Fruit fly (Drosophila melanogaster): ENCODE results near the gene Graf.

Graf gene

dm6 chrX:15788235-15789187 is 28.0 kb upstream of the Graf start, which contains the start of gene Rhp (continued):
- TF ChIP-seq CG4707 (GFP tag; optimal IDR thresholded peaks at IDR 0.05) (peak; percentile 62), fd3F (GFP tag; optimal IDR thresholded peaks at IDR 0.05) (peak; percentile 58), HLH4C (GFP tag; IDR thresholded peaks at IDR 0.05; ENCODE audit: partially characterized antibody) (peak; percentile 23; the same call in 1 of the 3 replicates), ems (GFP tag; optimal IDR thresholded peaks at IDR 0.05) (no peak), Spps (tag; optimal IDR thresholded peaks at IDR 0.05) (no peak), CG10321 (GFP tag; IDR thresholded peaks at IDR 0.05) (no peak), Dek (tag; optimal IDR thresholded peaks at IDR 0.05) (no peak), CG17568 (GFP tag; optimal IDR thresholded peaks at IDR 0.05) (no peak), Nf-YB (GFP tag; optimal IDR thresholded peaks at IDR 0.05) (no peak), sens (GFP tag) (peak; percentile 90), dysf (GFP tag; IDR thresholded peaks at IDR 0.05) (no peak), NC2β (GFP tag; optimal IDR thresholded peaks at IDR 0.05) (no peak), CG7839 (tag; optimal IDR thresholded peaks at IDR 0.05) (no peak), Max (GFP tag; optimal IDR thresholded peaks at IDR 0.05) (peak; percentile 18), Atf-2 (GFP tag; optimal IDR thresholded peaks at IDR 0.05) (no peak), CG4360 (GFP tag; IDR thresholded peaks at IDR 0.05) (no peak), CG5245 (GFP tag; optimal IDR thresholded peaks at IDR 0.05) (no peak), Neu2 (GFP tag; optimal IDR thresholded peaks at IDR 0.05; ENCODE audit: borderline replicate concordance) (no peak), Bdp1 (GFP tag; optimal IDR thresholded peaks at IDR 0.05) (no peak), cg (GFP tag; optimal IDR thresholded peaks at IDR 0.05) (no peak), kay (GFP tag; optimal IDR thresholded peaks at IDR 0.05) (no peak), tna (GFP tag; IDR thresholded peaks at IDR 0.05; ENCODE audit: partially characterized antibody) (no peak), CG4424 (GFP tag; optimal IDR thresholded peaks at IDR 0.05) (peak; percentile 5), CG2202 (tag; optimal IDR thresholded peaks at IDR 0.05) (peak; percentile 39), Gsc (GFP tag; IDR thresholded peaks at IDR 0.05) (no peak), Hr78 (GFP tag; optimal IDR thresholded peaks at IDR 0.05) (no peak), lmd (GFP tag; IDR thresholded peaks at IDR 0.05) (no peak), gsb-n (tag; optimal IDR thresholded peaks at IDR 0.05) (peak; percentile 46), lov (optimal IDR thresholded peaks at IDR 0.05) (no peak), lov (GFP tag; IDR thresholded peaks at IDR 0.05) (no peak), Side (GFP tag; optimal IDR thresholded peaks at IDR 0.05) (no peak), Ssrp (tag; optimal IDR thresholded peaks at IDR 0.05) (no peak), CG3847 (GFP tag; IDR thresholded peaks at IDR 0.05) (no peak), mld (GFP tag; IDR thresholded peaks at IDR 0.05; ENCODE audit: partially characterized antibody) (no peak), lab (GFP tag; optimal IDR thresholded peaks at IDR 0.05) (no peak), CG3995 (GFP tag; optimal IDR thresholded peaks at IDR 0.05) (peak; percentile 51), CG17186 (GFP tag; optimal IDR thresholded peaks at IDR 0.05) (no peak), CG15514 (GFP tag; optimal IDR thresholded peaks at IDR 0.05) (peak; percentile 23), lola (GFP tag; optimal IDR thresholded peaks at IDR 0.05) (peak in 1 of 3 experiments; percentile 23), odd (GFP tag; optimal IDR thresholded peaks at IDR 0.05) (peak; percentile 58), Vsx1 (GFP tag; optimal IDR thresholded peaks at IDR 0.05) (no peak), Med (GFP tag) (peak; percentile 76), CG3281 (GFP tag; optimal IDR thresholded peaks at IDR 0.05) (peak; percentile 16), hth (optimal IDR thresholded peaks at IDR 0.05) (no peak), salm (tag; optimal IDR thresholded peaks at IDR 0.05) (peak; percentile 57), Sox100B (GFP tag; optimal IDR thresholded peaks at IDR 0.05) (peak; percentile 60), CG2889 (GFP tag; IDR thresholded peaks at IDR 0.05) (no peak), shn (GFP tag; optimal IDR thresholded peaks at IDR 0.05) (no peak), vvl (GFP tag; IDR thresholded peaks at IDR 0.05) (no peak)
